Fruit fly (Drosophila melanogaster) whole organism, adult: ENCODE results near the gene CG14562.

ENCODE experiments used
- CG11617 ChIP-seq: fragments of 200-800 bp; sonication (Bioruptor generic); optimal IDR thresholded peaks from 2 replicates; lab custom pipeline; 2017; ENCODE audit warnings: mild to moderate bottlenecking, missing biosample characterization, missing genetic modification reagents, missing genetic modification characterization
- CG12768 ChIP-seq: fragments of 200-800 bp; sonication (Bioruptor generic); optimal IDR thresholded peaks from 2 replicates; lab custom pipeline; 2017; ENCODE audit warnings: missing biosample characterization, missing genetic modification characterization, mild to moderate bottlenecking, moderate library complexity, missing genetic modification reagents
- CG14711 ChIP-seq: fragments of 200-800 bp; sonication (Bioruptor generic); optimal IDR thresholded peaks from 2 replicates; lab custom pipeline; 2018; ENCODE audit warnings: missing biosample characterization, mild to moderate bottlenecking, missing genetic modification characterization, moderate library complexity
- CG1620 ChIP-seq: fragments of 200-800 bp; sonication (Bioruptor generic); optimal IDR thresholded peaks from 2 replicates; lab custom pipeline; 2016; ENCODE audit warnings: missing biosample characterization, missing genetic modification characterization
- CG33017 ChIP-seq: fragments of 200-800 bp; sonication (Bioruptor generic); optimal IDR thresholded peaks from 2 replicates; lab custom pipeline; 2018; ENCODE audit warnings: missing biosample characterization, mild to moderate bottlenecking, missing genetic modification characterization, moderate library complexity
- CG5204 ChIP-seq: fragments of 200-800 bp; sonication (Bioruptor generic); optimal IDR thresholded peaks from 2 replicates; lab custom pipeline; 2016; ENCODE audit warnings: missing biosample characterization, missing genetic modification characterization
- CG7045 ChIP-seq: fragments of 200-800 bp; sonication (Bioruptor generic); optimal IDR thresholded peaks from 2 replicates; lab custom pipeline; 2017; ENCODE audit warnings: missing biosample characterization, mild to moderate bottlenecking, missing genetic modification characterization
- CG7101 ChIP-seq: fragments of 200-800 bp; sonication (Bioruptor generic); optimal IDR thresholded peaks from 2 replicates; lab custom pipeline; 2018; ENCODE audit warnings: missing biosample characterization, mild to moderate bottlenecking, missing genetic modification characterization, moderate library complexity
- Clk ChIP-seq: fragments of 200-800 bp; sonication (Bioruptor generic); optimal IDR thresholded peaks from 2 replicates; lab custom pipeline; 2017; ENCODE audit warnings: missing biosample characterization, missing genetic modification characterization
- Crg-1 ChIP-seq: fragments of 200-800 bp; sonication (Bioruptor generic); optimal IDR thresholded peaks from 2 replicates; lab custom pipeline; 2016; ENCODE audit warnings: missing biosample characterization, missing genetic modification characterization
- Hr96 ChIP-seq: fragments of 200-800 bp; sonication (Bioruptor generic); optimal IDR thresholded peaks from 2 replicates; lab custom pipeline; 2016; ENCODE audit warnings: missing biosample characterization, missing genetic modification characterization
- Mnt ChIP-seq: fragments of 200-800 bp; sonication (Bioruptor generic); optimal IDR thresholded peaks from 2 replicates; lab custom pipeline; 2016; ENCODE audit warnings: missing biosample characterization, mild to moderate bottlenecking, missing genetic modification characterization
- bab1 ChIP-seq: fragments of 200-800 bp; sonication (Bioruptor generic); optimal IDR thresholded peaks from 3 replicates; lab custom pipeline; 2019; ENCODE audit warnings: missing biosample characterization, mild to moderate bottlenecking, missing genetic modification characterization, moderate library complexity
- cic ChIP-seq: fragments of 200-800 bp; sonication (Bioruptor generic); optimal IDR thresholded peaks from 2 replicates; lab custom pipeline; 2017; ENCODE audit warnings: missing biosample characterization, mild to moderate bottlenecking, missing genetic modification characterization, moderate library complexity
- cnc ChIP-seq, 2 experiments: fragments of >200 bp; optimal IDR thresholded peaks; 2 replicates each; lab custom pipeline; 2017
- kay ChIP-seq: fragments of 200-800 bp; sonication (Bioruptor generic); peaks from one replicate; lab custom pipeline; 2016; ENCODE audit warnings: missing biosample characterization, missing genetic modification characterization, borderline replicate concordance
- ovo ChIP-seq: fragments of 200-800 bp; sonication (Bioruptor generic); optimal IDR thresholded peaks from 2 replicates; lab custom pipeline; 2016; ENCODE audit warnings: missing biosample characterization, missing genetic modification characterization
- pad ChIP-seq: fragments of 200-800 bp; sonication (Bioruptor generic); optimal IDR thresholded peaks from 3 replicates; lab custom pipeline; 2017; ENCODE audit warnings: missing biosample characterization, missing genetic modification characterization, mild to moderate bottlenecking, moderate library complexity, missing genetic modification reagents
- tj ChIP-seq: fragments of 200-800 bp; sonication (Bioruptor generic); optimal IDR thresholded peaks from 3 replicates; lab custom pipeline; 2017; ENCODE audit warnings: missing biosample characterization, mild to moderate bottlenecking, missing genetic modification characterization, moderate library complexity
- toe ChIP-seq: fragments of 200-800 bp; sonication (Bioruptor generic); optimal IDR thresholded peaks from 2 replicates; lab custom pipeline; 2016; ENCODE audit warnings: missing biosample characterization, missing genetic modification characterization

The CG14562 gene

DNA sequence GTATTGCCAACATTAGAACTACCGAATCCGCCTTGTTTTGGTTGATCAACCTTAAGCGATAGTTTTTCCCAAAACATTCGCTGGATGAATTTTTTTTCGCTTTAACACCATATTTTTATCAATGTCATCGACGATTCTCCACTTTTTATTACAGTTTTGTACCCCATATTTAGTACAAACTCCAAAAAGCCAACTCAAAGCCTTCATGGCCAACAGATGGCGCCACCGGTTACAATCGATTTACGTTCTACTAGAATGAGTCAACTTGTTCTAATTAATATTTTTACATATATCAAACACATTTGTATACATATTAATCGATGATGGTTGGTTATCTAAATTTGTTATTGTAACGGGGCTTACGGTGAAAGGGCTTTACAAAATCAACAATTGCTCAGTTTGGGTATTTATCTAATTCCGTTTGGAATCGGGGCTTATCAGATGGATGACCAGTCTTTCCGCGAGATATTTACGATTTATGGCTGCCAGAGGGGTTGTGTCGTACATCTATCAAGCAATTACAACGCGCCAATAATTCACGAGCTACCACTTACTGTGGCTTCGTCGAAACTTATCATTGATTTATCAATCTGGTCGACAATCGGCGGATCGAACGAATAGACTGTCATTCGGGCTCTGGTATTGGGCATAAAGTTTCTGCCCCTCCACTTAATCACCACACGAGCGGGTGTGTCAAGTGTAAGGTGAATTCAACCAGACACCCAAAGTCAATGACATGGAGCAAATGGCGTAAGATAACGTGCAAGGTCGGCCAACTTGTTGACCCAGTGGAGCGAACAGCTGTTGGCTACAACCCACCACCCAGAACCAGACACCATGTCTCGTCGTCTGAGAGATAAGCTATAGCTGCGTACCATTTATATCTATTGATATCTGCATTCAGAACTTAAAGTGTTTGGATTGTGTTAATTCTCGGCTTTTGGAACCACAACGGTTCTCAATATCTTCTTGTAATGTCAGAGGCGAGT lies 11.3 kb downstream of the CG14562 start:
- TF ChIP-seq pad (GFP tag; lab: Kevin White, UChicago): peak; percentile 23
- no peak for TF ChIP-seq ovo (GFP tag; lab: Kevin White, UChicago)
- no peak for TF ChIP-seq CG5204 (GFP tag; lab: Kevin White, UChicago)
- no peak for TF ChIP-seq tj
- no peak for TF ChIP-seq bab1 (GFP tag; lab: Kevin White, UChicago)
- TF ChIP-seq cic (GFP tag; lab: Kevin White, UChicago): peak; percentile 33
- TF ChIP-seq CG7045 (GFP tag; lab: Kevin White, UChicago): no peak
- TF ChIP-seq CG12768 (GFP tag; lab: Kevin White, UChicago): no peak
- TF ChIP-seq CG1620 (GFP tag; lab: Kevin White, UChicago): no peak
- no peak for TF ChIP-seq CG7101 (tag; lab: Kevin White, UChicago)
- no peak for TF ChIP-seq Clk (GFP tag; lab: Kevin White, UChicago)
- no peak for TF ChIP-seq toe
- no peak for TF ChIP-seq Hr96 (GFP tag; lab: Kevin White, UChicago)
- no peak for TF ChIP-seq CG11617
- no peak for TF ChIP-seq CG14711 (tag; lab: Kevin White, UChicago)
- TF ChIP-seq Crg-1 (GFP tag; lab: Kevin White, UChicago): no peak
- TF ChIP-seq Mnt (GFP tag; lab: Kevin White, UChicago): no peak
- TF ChIP-seq kay (GFP tag; lab: Kevin White, UChicago): peak; percentile 1
- no peak for TF ChIP-seq cnc (optimal IDR thresholded peaks at IDR 0.05; lab: Kevin White, UChicago)
- no peak for TF ChIP-seq CG33017

DNA sequence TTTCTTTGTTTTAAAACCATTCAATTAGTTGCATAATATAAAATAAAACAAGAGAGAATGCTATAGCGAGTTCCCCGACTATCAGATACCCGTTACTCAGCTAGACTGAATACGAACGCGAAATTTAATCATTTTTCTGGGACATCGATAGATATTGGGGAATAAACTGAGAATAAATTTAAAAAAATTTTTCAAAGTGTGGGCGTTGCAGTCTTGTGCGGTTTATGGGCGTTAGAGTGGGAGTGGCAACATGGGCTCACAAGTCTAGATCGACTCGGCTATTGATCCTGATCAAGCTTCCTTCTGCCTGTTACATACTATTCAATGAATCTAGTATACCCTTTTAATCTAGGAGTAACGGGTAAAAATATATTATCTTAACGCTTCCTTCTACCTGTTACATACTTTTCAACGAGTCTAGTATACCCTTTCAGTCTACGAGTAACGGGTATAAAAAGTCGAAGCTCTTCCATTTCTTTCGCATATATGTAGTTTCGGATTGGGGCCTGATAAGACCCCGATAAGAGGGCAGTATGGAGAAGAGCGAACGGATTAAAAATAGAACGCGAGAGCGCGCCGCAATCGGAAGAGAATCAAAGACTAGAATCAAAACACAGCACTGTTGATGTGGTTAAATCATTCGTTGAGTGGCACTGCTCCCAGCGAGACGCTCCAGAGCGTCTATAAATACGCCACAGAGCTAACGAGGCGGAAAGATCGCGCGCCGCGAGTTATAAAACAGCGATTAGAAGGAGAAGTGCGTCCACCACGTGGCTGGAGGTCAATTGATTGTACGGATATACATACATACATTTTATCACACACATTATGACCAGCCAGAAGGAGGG lies 12.7 kb downstream of the CG14562 start, which contains the start of gene CG7458:
CG7458 (plus strand) TSS at position 637 of the 848 bp plus-strand sequence.
- TF ChIP-seq Mnt (GFP tag; lab: Kevin White, UChicago) (peak; percentile 95), Clk (GFP tag; lab: Kevin White, UChicago) (no peak), CG7101 (tag; lab: Kevin White, UChicago) (peak; percentile 19), ovo (GFP tag; lab: Kevin White, UChicago) (no peak), kay (GFP tag; lab: Kevin White, UChicago) (peak; percentile 71), CG12768 (GFP tag; lab: Kevin White, UChicago) (no peak), CG33017 (no peak), tj (peak; percentile 19), CG5204 (GFP tag; lab: Kevin White, UChicago) (peak; percentile 48), pad (GFP tag; lab: Kevin White, UChicago) (peak; percentile 34), cic (GFP tag; lab: Kevin White, UChicago) (peak; percentile 55), Crg-1 (GFP tag; lab: Kevin White, UChicago) (no peak), bab1 (GFP tag; lab: Kevin White, UChicago) (no peak), toe (peak; percentile 31), CG11617 (peak; percentile 57), CG14711 (tag; lab: Kevin White, UChicago) (no peak), Hr96 (GFP tag; lab: Kevin White, UChicago) (no peak), CG7045 (GFP tag; lab: Kevin White, UChicago) (peak; percentile 44)

DNA sequence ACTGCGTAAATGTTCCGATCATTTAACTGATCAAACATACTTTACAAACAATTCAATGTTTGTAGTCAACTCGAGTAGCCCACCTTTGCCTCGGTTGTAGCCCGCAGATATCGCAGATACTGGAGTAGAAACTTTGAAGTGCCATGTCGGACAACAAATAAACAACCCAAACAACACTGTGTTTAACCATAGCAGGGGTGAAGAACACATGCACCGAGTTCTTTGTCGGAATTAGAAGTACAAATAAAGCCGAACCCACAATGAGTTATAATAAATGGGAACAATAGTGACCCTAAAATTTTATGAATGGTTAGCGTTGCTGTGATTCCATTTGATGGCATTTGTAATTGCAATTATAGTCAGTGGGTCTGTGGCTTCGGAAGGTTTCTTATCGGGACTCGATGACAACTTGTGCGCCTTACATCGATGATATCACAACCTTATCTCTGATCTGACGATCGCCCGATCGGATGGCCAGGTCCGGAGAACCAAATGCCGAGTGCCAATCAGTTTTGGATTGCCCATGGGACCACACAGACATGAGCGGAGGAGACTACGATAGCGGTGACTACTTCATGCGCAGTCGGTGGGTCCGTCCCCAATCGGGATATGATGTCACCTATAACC lies 20.0 kb downstream of the CG14562 start, which contains the start of gene Chs2:
Chs2 (plus strand) TSS at position 510 of the 627 bp plus-strand sequence.
- TF ChIP-seq CG12768 (GFP tag; lab: Kevin White, UChicago) (peak; percentile 41), CG11617 (no peak), Hr96 (GFP tag; lab: Kevin White, UChicago) (no peak), CG7101 (tag; lab: Kevin White, UChicago) (peak; percentile 38), toe (no peak), Clk (GFP tag; lab: Kevin White, UChicago) (no peak), CG5204 (GFP tag; lab: Kevin White, UChicago) (no peak), CG1620 (GFP tag; lab: Kevin White, UChicago) (no peak), CG33017 (peak; percentile 24), tj (no peak), Mnt (GFP tag; lab: Kevin White, UChicago) (peak; percentile 0), Crg-1 (GFP tag; lab: Kevin White, UChicago) (no peak), kay (GFP tag; lab: Kevin White, UChicago) (peak; percentile 66), CG14711 (tag; lab: Kevin White, UChicago) (no peak), pad (GFP tag; lab: Kevin White, UChicago) (no peak), bab1 (GFP tag; lab: Kevin White, UChicago) (no peak), cic (GFP tag; lab: Kevin White, UChicago) (peak; percentile 94), ovo (GFP tag; lab: Kevin White, UChicago) (no peak), cnc (optimal IDR thresholded peaks at IDR 0.05; lab: Kevin White, UChicago) (no peak), CG7045 (GFP tag; lab: Kevin White, UChicago) (no peak)

DNA sequence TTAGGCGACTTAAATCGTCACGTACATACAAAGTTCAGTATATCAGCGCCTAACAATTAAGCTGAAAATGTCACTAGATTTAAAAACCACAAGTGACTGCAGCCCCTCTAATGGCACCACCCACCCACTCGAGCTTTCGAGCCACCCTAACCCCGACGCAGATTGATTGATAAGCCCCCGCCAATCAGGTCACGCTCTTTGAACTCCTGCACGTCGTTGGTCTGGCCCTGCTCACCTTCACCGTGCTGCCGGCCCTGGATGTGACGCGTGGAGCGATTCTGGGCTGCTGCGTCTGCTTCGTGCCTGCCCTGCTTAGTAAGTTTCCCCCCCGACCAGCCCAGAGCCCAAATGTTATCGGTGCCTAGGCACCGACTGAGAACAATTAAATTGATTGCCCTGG lies 21.3 kb downstream of the CG14562 start:
- TF ChIP-seq cic (GFP tag; lab: Kevin White, UChicago) (no peak), Hr96 (GFP tag; lab: Kevin White, UChicago) (no peak), Clk (GFP tag; lab: Kevin White, UChicago) (no peak), ovo (GFP tag; lab: Kevin White, UChicago) (no peak), CG12768 (GFP tag; lab: Kevin White, UChicago) (no peak), CG5204 (GFP tag; lab: Kevin White, UChicago) (no peak), Mnt (GFP tag; lab: Kevin White, UChicago) (no peak), CG7045 (GFP tag; lab: Kevin White, UChicago) (no peak), CG1620 (GFP tag; lab: Kevin White, UChicago) (no peak)
